Fruit fly (Drosophila melanogaster): Measurements from ENCODE around the gene htl.

The htl gene

DNA sequence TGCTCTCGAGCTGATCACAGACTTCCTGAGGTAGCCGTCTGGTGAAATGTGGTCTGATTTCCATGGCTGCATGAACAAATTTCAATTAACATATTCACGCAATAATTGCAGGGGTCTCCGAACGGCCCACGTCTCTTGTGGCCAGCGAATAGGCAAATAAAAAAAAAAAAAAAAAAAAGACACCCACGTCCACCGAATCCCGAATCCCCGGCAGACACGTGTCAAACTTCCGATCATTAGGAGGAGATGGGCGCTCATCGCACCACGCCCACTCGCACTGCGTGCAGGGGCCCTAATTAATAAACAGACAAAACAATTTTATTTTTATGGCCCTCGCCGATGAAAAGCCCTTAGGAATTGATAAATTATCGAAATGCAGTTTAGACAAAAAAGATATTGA, 9.2 kb downstream of the htl start:
- no peak for TF ChIP-seq CG32264 (GFP tag; optimal IDR thresholded peaks at IDR 0.05)

DNA sequence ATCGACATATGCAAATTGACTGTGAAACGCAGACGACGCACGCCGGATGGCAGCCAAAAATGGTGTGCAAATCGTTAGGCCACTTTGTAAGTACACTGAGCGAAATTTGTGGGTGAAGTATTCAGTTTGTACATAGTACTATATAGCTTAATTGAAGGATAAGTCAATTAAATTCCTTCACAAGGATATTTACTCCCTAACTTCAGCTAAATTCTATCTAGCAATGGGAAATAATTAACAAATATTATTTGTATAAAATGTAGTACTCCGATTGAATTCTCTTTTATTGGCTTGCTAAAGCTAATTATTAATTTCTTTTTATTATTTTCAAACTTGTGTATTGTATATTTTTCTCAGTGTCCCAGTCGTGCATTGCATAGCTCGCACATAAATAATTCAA, 23.7 kb downstream of the htl start:
- TF ChIP-seq Myc (optimal IDR thresholded peaks at IDR 0.05): no peak
- no peak for TF ChIP-seq Rel (GFP tag; optimal IDR thresholded peaks at IDR 0.05)
- TF ChIP-seq Rel (tag; optimal IDR thresholded peaks at IDR 0.05): no peak
- TF ChIP-seq Sp1 (GFP tag; optimal IDR thresholded peaks at IDR 0.05): no peak
- TF ChIP-seq CG32264 (GFP tag; optimal IDR thresholded peaks at IDR 0.05): no peak
- no peak for TF ChIP-seq OdsH (GFP tag; optimal IDR thresholded peaks at IDR 0.05)
- TF ChIP-seq Hr83 (GFP tag; optimal IDR thresholded peaks at IDR 0.05; ENCODE audit: poor library complexity, severe bottlenecking): no peak
- no peak for TF ChIP-seq sv (GFP tag; optimal IDR thresholded peaks at IDR 0.05)
- TF ChIP-seq pan (optimal IDR thresholded peaks at IDR 0.05): no peak
- TF ChIP-seq woc (GFP tag; optimal IDR thresholded peaks at IDR 0.05): no peak
- TF ChIP-seq Hnf4 (GFP tag; optimal IDR thresholded peaks at IDR 0.05): no peak
- TF ChIP-seq rgr (GFP tag; optimal IDR thresholded peaks at IDR 0.05): no peak

DNA sequence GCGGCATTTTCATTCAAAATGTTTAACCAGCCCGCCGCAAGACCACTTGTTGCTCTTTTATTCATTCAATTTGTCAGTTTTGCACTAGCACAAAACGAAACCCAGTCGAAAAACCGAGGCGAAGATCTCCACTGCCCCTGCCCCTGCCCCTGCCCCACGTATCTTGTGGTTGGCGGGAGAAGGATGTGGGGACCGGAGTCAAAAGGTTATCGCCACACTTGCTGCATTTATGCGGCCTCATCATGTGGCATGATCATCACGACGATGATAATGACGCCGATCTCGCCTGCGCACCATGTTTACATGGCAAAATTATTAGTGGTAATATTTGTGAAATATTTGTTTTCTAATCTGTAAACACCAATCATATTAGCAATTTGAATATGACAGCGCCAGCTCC, 25.0 kb downstream of the htl start:
- TF ChIP-seq Hr78 (GFP tag; optimal IDR thresholded peaks at IDR 0.05): no peak
- no peak for TF ChIP-seq ey (GFP tag; optimal IDR thresholded peaks at IDR 0.05)
- no peak for TF ChIP-seq rgr (GFP tag; optimal IDR thresholded peaks at IDR 0.05)
- no peak for TF ChIP-seq psq (GFP tag; optimal IDR thresholded peaks at IDR 0.05)
- no peak for TF ChIP-seq br (GFP tag; optimal IDR thresholded peaks at IDR 0.05)
- TF ChIP-seq Abd-B (GFP tag; optimal IDR thresholded peaks at IDR 0.05): no peak
- TF ChIP-seq Hr83 (GFP tag; optimal IDR thresholded peaks at IDR 0.05; ENCODE audit: poor library complexity, severe bottlenecking): no peak
- TF ChIP-seq Mio (GFP tag; optimal IDR thresholded peaks at IDR 0.05): no peak
- no peak for TF ChIP-seq N (GFP tag; optimal IDR thresholded peaks at IDR 0.05)
- TF ChIP-seq jim (GFP tag; optimal IDR thresholded peaks at IDR 0.05): no peak
- TF ChIP-seq sage (GFP tag; optimal IDR thresholded peaks at IDR 0.05): no peak
- no peak for TF ChIP-seq dsf (GFP tag; optimal IDR thresholded peaks at IDR 0.05; ENCODE audit: borderline replicate concordance)
- TF ChIP-seq fru (GFP tag; optimal IDR thresholded peaks at IDR 0.05): no peak

dm6 chr3R:18027307-18027706, 25.5 kb downstream of the htl start:
- no peak for TF ChIP-seq rgr (GFP tag; optimal IDR thresholded peaks at IDR 0.05)
- TF ChIP-seq CrebA (GFP tag; optimal IDR thresholded peaks at IDR 0.05; ENCODE audit: borderline replicate concordance): no peak
- no peak for TF ChIP-seq tai (GFP tag; optimal IDR thresholded peaks at IDR 0.05)
- no peak for TF ChIP-seq Dif (GFP tag; optimal IDR thresholded peaks at IDR 0.05; ENCODE audit: partially characterized antibody)
- no peak for TF ChIP-seq sv (GFP tag; optimal IDR thresholded peaks at IDR 0.05)
- TF ChIP-seq brk (GFP tag; optimal IDR thresholded peaks at IDR 0.05): no peak
- no peak for TF ChIP-seq Myc (optimal IDR thresholded peaks at IDR 0.05)
- no peak for TF ChIP-seq Sp1 (GFP tag; optimal IDR thresholded peaks at IDR 0.05)
- no peak for TF ChIP-seq sage (GFP tag; optimal IDR thresholded peaks at IDR 0.05)
- TF ChIP-seq usp (GFP tag; optimal IDR thresholded peaks at IDR 0.05): no peak
- TF ChIP-seq Rel (GFP tag; optimal IDR thresholded peaks at IDR 0.05): no peak
- no peak for TF ChIP-seq Rel (tag; optimal IDR thresholded peaks at IDR 0.05)
- no peak for TF ChIP-seq foxo (GFP tag; optimal IDR thresholded peaks at IDR 0.05)

- TF ChIP-seq sv (GFP tag; optimal IDR thresholded peaks at IDR 0.05) (no peak), br (GFP tag; optimal IDR thresholded peaks at IDR 0.05) (no peak), Abd-B (GFP tag; optimal IDR thresholded peaks at IDR 0.05) (no peak), Vsx2 (GFP tag; optimal IDR thresholded peaks at IDR 0.05; ENCODE audit: partially characterized antibody) (no peak), usp (GFP tag; optimal IDR thresholded peaks at IDR 0.05) (no peak), dsf (GFP tag; optimal IDR thresholded peaks at IDR 0.05; ENCODE audit: borderline replicate concordance) (no peak)
Measured at dm6 chr3R:18026536-18026935, 26.2 kb downstream of the htl start.

DNA sequence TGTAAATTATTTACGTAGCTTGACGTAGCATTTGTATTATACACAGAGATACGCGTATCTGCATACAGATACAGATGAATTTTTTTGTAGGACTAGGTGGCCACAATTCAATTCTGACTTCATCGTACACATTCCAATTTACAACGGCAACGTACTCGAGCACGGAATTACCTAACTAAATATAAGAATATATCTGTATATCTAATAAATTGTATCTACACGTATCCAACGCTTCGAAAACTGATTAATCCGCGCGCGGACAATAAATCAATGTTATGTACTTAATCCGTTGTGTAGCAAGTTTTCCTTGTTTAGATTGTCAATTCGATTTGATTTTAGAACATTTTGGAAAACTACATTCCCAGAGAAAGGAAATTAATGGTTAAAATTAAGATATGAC, 29.4 kb downstream of the htl start, which contains the start of gene CG7794:
Gene CG7794 (plus strand): TSS at position 301 of the 400 bp plus-strand sequence.
- TF ChIP-seq Dif (GFP tag; optimal IDR thresholded peaks at IDR 0.05; ENCODE audit: partially characterized antibody) (no peak), foxo (GFP tag; optimal IDR thresholded peaks at IDR 0.05) (no peak)

Measured in whole organism, wandering third instar larva.